Worm (Caenorhabditis elegans) whole organism, late embryonic: ENCODE data around the gene srbc-58.
A peak's percentile ranks its signal among the peaks of the same experiment; 100 is the strongest.

Source experiments
- C08G9.2 ChIP-seq: sonication (generic microtip); optimal IDR thresholded peaks from 2 replicates; lab custom pipeline; 2016; ENCODE audit warnings: mild to moderate bottlenecking, missing genetic modification characterization, moderate library complexity, missing compliant biosample characterization
- ceh-14 ChIP-seq: sonication (generic microtip); optimal IDR thresholded peaks from 2 replicates; lab custom pipeline; 2016; ENCODE audit warnings: missing genotype, missing genetic modification characterization, missing compliant biosample characterization
- ceh-24 ChIP-seq: sonication (generic microtip); optimal IDR thresholded peaks from 2 replicates; lab custom pipeline; 2016; ENCODE audit warnings: mild to moderate bottlenecking, missing genetic modification characterization, missing compliant biosample characterization
- ceh-6 ChIP-seq: fragments of 200-800 bp; sonication (Bioruptor generic); optimal IDR thresholded peaks from 2 replicates; lab custom pipeline; 2018; ENCODE audit warnings: mild to moderate bottlenecking, missing genetic modification characterization, missing compliant biosample characterization
- ceh-9 ChIP-seq: sonication (generic microtip); optimal IDR thresholded peaks from 2 replicates; lab custom pipeline; 2016; ENCODE audit warnings: mild to moderate bottlenecking, missing genetic modification characterization, inconsistent platforms, missing compliant biosample characterization
- fkh-10 ChIP-seq: fragments of 150-350 bp; optimal IDR thresholded peaks from 2 replicates; lab custom pipeline; 2014; ENCODE audit warnings: missing biosample characterization, missing genetic modification reagents, missing genetic modification characterization
- hlh-13 ChIP-seq: fragments of 200-800 bp; sonication (Bioruptor generic); optimal IDR thresholded peaks from 2 replicates; lab custom pipeline; 2018; ENCODE audit warnings: mild to moderate bottlenecking, missing genetic modification characterization, missing compliant biosample characterization
- hlh-30 ChIP-seq: sonication (generic microtip); optimal IDR thresholded peaks from 2 replicates; lab custom pipeline; 2017; ENCODE audit warnings: antibody characterized with exemption, missing genetic modification characterization, missing compliant biosample characterization; ENCODE audit not compliant: insufficient read depth
- pat-9 ChIP-seq: fragments of 200-800 bp; sonication (Bioruptor generic); optimal IDR thresholded peaks from 2 replicates; lab custom pipeline; 2018; ENCODE audit warnings: mild to moderate bottlenecking, missing genetic modification characterization, moderate library complexity, missing compliant biosample characterization
- pha-4 ChIP-seq: fragments of 150-350 bp; optimal IDR thresholded peaks from 2 replicates; lab custom pipeline; 2018; ENCODE audit warnings: missing biosample characterization, missing genetic modification reagents, missing genetic modification characterization
- sox-4 ChIP-seq: sonication (generic microtip); optimal IDR thresholded peaks from 2 replicates; lab custom pipeline; 2017; ENCODE audit warnings: mild to moderate bottlenecking, missing genetic modification characterization, inconsistent platforms, missing compliant biosample characterization
- ztf-16 ChIP-seq: sonication (generic microtip); optimal IDR thresholded peaks from 2 replicates; lab custom pipeline; 2017; ENCODE audit warnings: missing genetic modification characterization, missing compliant biosample characterization

DNA sequence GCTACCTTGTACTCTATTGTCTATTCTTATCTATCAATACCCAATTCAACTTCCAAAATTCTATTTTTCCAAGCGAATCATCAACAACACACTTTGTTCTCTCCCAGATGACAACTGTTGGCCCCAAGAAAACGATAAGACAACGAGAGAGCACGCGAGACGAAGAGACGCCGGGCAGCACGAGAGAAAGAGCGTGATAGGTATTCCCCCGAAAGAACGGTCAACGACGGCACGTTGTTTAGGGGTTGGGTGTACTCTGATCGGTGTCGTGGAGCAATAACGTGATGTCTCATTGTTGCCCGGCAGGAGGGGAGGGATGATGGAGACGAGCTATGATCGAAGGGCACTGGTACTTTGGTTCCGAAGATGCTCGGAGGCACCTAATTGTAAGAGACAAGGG lies 43.5 kb upstream of the srbc-58 start:
- TF ChIP-seq ceh-24 (tag; lab: Kevin White, UChicago) (no peak), C08G9.2 (tag; lab: Kevin White, UChicago) (no peak), ztf-16 (no peak), pha-4 (tag; lab: Kevin White, UChicago) (no peak), sox-4 (tag; lab: Kevin White, UChicago) (no peak), pat-9 (tag; lab: Kevin White, UChicago) (no peak), hlh-30 (peak; percentile 91), ceh-14 (tag; lab: Kevin White, UChicago) (no peak), fkh-10 (GFP tag; lab: Kevin White, UChicago) (no peak), ceh-9 (no peak), ceh-6 (GFP tag; lab: Kevin White, UChicago) (no peak), hlh-13 (GFP tag; lab: Kevin White, UChicago) (no peak)
